Fruit fly (Drosophila melanogaster): ENCODE measurements around the gene Rcc1.
A peak's percentile ranks its signal among the peaks of the same experiment; 100 is the strongest.

Gene Rcc1

dm6 chr3L:5899305-5899704 lies 33.3 kb downstream of the Rcc1 start, which contains the start of gene CG32409 (continued):
- TF ChIP-seq ase (GFP tag; IDR thresholded peaks at IDR 0.05) (no peak), BEAF-32 (GFP tag; optimal IDR thresholded peaks at IDR 0.05) (peak; percentile 52), esg (GFP tag; conservative IDR thresholded peaks at IDR 0.05) (no peak), NfI (GFP tag; optimal IDR thresholded peaks at IDR 0.05) (no peak), PHDP (tag; optimal IDR thresholded peaks at IDR 0.05) (no peak), lab (GFP tag; optimal IDR thresholded peaks at IDR 0.05) (no peak), CG17568 (GFP tag; optimal IDR thresholded peaks at IDR 0.05) (no peak), fru (optimal IDR thresholded peaks at IDR 0.05) (no peak), CG14014 (GFP tag; IDR thresholded peaks at IDR 0.05) (no peak), z (GFP tag; IDR thresholded peaks at IDR 0.05) (no peak), CG4617 (GFP tag; optimal IDR thresholded peaks at IDR 0.05; ENCODE audit: borderline replicate concordance) (peak; percentile 28), CG15696 (tag; optimal IDR thresholded peaks at IDR 0.05) (no peak), Jarid2 (GFP tag; optimal IDR thresholded peaks at IDR 0.05) (no peak), Tbp (GFP tag; optimal IDR thresholded peaks at IDR 0.05) (no peak), HLH4C (GFP tag; IDR thresholded peaks at IDR 0.05; ENCODE audit: partially characterized antibody) (no peak), CTCF (GFP tag; optimal IDR thresholded peaks at IDR 0.05) (peak; percentile 6), ssp (GFP tag; IDR thresholded peaks at IDR 0.05) (0 out of 2 replicates have a peak, but pooled peaks have one; percentile 7), br (optimal IDR thresholded peaks at IDR 0.05) (no peak), CG31365 (tag; optimal IDR thresholded peaks at IDR 0.05) (no peak), sens (GFP tag) (peak; percentile 39), nau (GFP tag; optimal IDR thresholded peaks at IDR 0.05) (no peak), Med (GFP tag) (peak; percentile 83), CG30403 (GFP tag; optimal IDR thresholded peaks at IDR 0.05) (no peak), row (GFP tag; IDR thresholded peaks at IDR 0.05) (0 out of 3 replicates have a peak, but pooled peaks have one; percentile 9), CG18476 (GFP tag; optimal IDR thresholded peaks at IDR 0.05) (no peak), cg (GFP tag; optimal IDR thresholded peaks at IDR 0.05) (no peak), CG9797 (GFP tag; optimal IDR thresholded peaks at IDR 0.05) (peak; percentile 80), CG14860 (GFP tag; IDR thresholded peaks at IDR 0.05; ENCODE audit: partially characterized antibody) (no peak), CG12155 (GFP tag; optimal IDR thresholded peaks at IDR 0.05) (no peak), CG8281 (tag; optimal IDR thresholded peaks at IDR 0.05) (no peak), CG4854 (GFP tag; optimal IDR thresholded peaks at IDR 0.05) (no peak), Hr51 (GFP tag; optimal IDR thresholded peaks at IDR 0.05) (no peak), CG11723 (GFP tag; optimal IDR thresholded peaks at IDR 0.05) (no peak), Elba2 (GFP tag; optimal IDR thresholded peaks at IDR 0.05) (no peak), Dll (GFP tag; IDR thresholded peaks at IDR 0.05; ENCODE audit: partially characterized antibody) (0 out of 4 replicates have a peak, but pooled peaks have one; percentile 35), CG11456 (GFP tag; IDR thresholded peaks at IDR 0.05) (no peak), CG7271 (tag; optimal IDR thresholded peaks at IDR 0.05) (no peak), CG5245 (GFP tag; optimal IDR thresholded peaks at IDR 0.05) (no peak), CG17186 (GFP tag; optimal IDR thresholded peaks at IDR 0.05) (no peak), CG18011 (GFP tag; optimal IDR thresholded peaks at IDR 0.05) (no peak), MBD-R2 (GFP tag; IDR thresholded peaks at IDR 0.05) (peak; percentile 70), Ada2b (GFP tag; IDR thresholded peaks at IDR 0.05) (no peak), CG11560 (tag; IDR thresholded peaks at IDR 0.05) (no peak), oc (tag; optimal IDR thresholded peaks at IDR 0.05) (no peak), hth (optimal IDR thresholded peaks at IDR 0.05) (no peak), fd102C (GFP tag; optimal IDR thresholded peaks at IDR 0.05) (no peak), otp (GFP tag; IDR thresholded peaks at IDR 0.05) (no peak), CG33557 (GFP tag; optimal IDR thresholded peaks at IDR 0.05) (no peak), CG13775 (GFP tag; optimal IDR thresholded peaks at IDR 0.05) (no peak), Hr3 (GFP tag; optimal IDR thresholded peaks at IDR 0.05) (no peak), pzg (GFP tag; optimal IDR thresholded peaks at IDR 0.05) (peak; percentile 94), Atf6 (GFP tag; IDR thresholded peaks at IDR 0.05) (no peak)

Data from whole organism, embryonic.